Worm (Caenorhabditis elegans) whole organism, L2 larva: ENCODE data around the gene algn-9.

ENCODE experiments used
- C34F6.9 ChIP-seq: fragments of 150-350 bp; optimal IDR thresholded peaks from 2 replicates; lab custom pipeline; 2014; ENCODE audit warnings: missing biosample characterization, missing genetic modification characterization
- F13H6.1 ChIP-seq: sonication (generic microtip); optimal IDR thresholded peaks from 2 replicates; lab custom pipeline; 2016; ENCODE audit warnings: missing genetic modification characterization, missing compliant biosample characterization
- R02D3.7 ChIP-seq: fragments of 150-350 bp; optimal IDR thresholded peaks from 2 replicates; lab custom pipeline; 2014; ENCODE audit warnings: missing biosample characterization, missing genetic modification characterization
- Y55F3AM.14 ChIP-seq: fragments of 200-800 bp; sonication (Bioruptor generic); optimal IDR thresholded peaks from 2 replicates; lab custom pipeline; 2018; ENCODE audit warnings: mild to moderate bottlenecking, missing genetic modification characterization, missing compliant biosample characterization
- ZK546.5 ChIP-seq: sonication (generic microtip); optimal IDR thresholded peaks from 2 replicates; lab custom pipeline; 2017; ENCODE audit warnings: missing biosample characterization, missing genetic modification characterization
- alr-1 ChIP-seq: fragments of 150-350 bp; optimal IDR thresholded peaks from 2 replicates; lab custom pipeline; 2014; ENCODE audit warnings: missing biosample characterization, missing genetic modification characterization
- ceh-82 ChIP-seq: fragments of 150-350 bp; optimal IDR thresholded peaks from 2 replicates; lab custom pipeline; 2014; ENCODE audit warnings: missing biosample characterization, missing genetic modification characterization
- crh-2 ChIP-seq: sonication (generic microtip); optimal IDR thresholded peaks from 2 replicates; lab custom pipeline; 2017; ENCODE audit warnings: missing biosample characterization, missing genetic modification characterization
- dmd-4 ChIP-seq: sonication (generic microtip); optimal IDR thresholded peaks from 2 replicates; lab custom pipeline; 2017; ENCODE audit warnings: missing biosample characterization, missing genetic modification characterization
- egl-27 ChIP-seq: sonication (generic microtip); optimal IDR thresholded peaks from 3 replicates; lab custom pipeline; 2017; ENCODE audit warnings: missing biosample characterization, missing genetic modification reagents, missing genetic modification characterization
- elt-1 ChIP-seq: fragments of 150-350 bp; optimal IDR thresholded peaks from 2 replicates; lab custom pipeline; 2014; ENCODE audit warnings: missing biosample characterization, missing genetic modification characterization
- elt-3 ChIP-seq: sonication (generic microtip); optimal IDR thresholded peaks from 2 replicates; lab custom pipeline; 2017; ENCODE audit warnings: missing biosample characterization, missing genetic modification characterization
- fos-1 ChIP-seq: fragments of 150-350 bp; optimal IDR thresholded peaks from 2 replicates; lab custom pipeline; 2014; ENCODE audit warnings: missing biosample characterization, missing genetic modification characterization
- lin-13 ChIP-seq: fragments of 150-350 bp; optimal IDR thresholded peaks from 2 replicates; lab custom pipeline; 2014; ENCODE audit warnings: missing biosample characterization, missing genetic modification reagents, missing genetic modification characterization
- lin-39 ChIP-seq: fragments of 150-350 bp; optimal IDR thresholded peaks from 2 replicates; lab custom pipeline; 2014; ENCODE audit warnings: missing biosample characterization, missing genetic modification reagents, missing genetic modification characterization
- lsy-2 ChIP-seq, 2 experiments: fragments of 150-350 bp in 1 of 2; sonication (generic microtip) in 1 of 2; optimal IDR thresholded peaks; 2 replicates each; lab custom pipeline; 2014 to 2017; ENCODE audit warnings: missing biosample characterization in 2 of 2, missing genetic modification characterization in 2 of 2
- mab-5 ChIP-seq: fragments of 150-350 bp; optimal IDR thresholded peaks from 2 replicates; lab custom pipeline; 2014; ENCODE audit warnings: missing biosample characterization, missing genetic modification characterization
- mbf-1 ChIP-seq: sonication (generic microtip); optimal IDR thresholded peaks from 2 replicates; lab custom pipeline; 2017; ENCODE audit warnings: missing biosample characterization, missing genetic modification characterization
- nhr-11 ChIP-seq: fragments of 150-350 bp; optimal IDR thresholded peaks from 2 replicates; lab custom pipeline; 2014; ENCODE audit warnings: missing biosample characterization, missing genetic modification characterization
- nhr-12 ChIP-seq: fragments of 150-350 bp; optimal IDR thresholded peaks from 2 replicates; lab custom pipeline; 2014; ENCODE audit warnings: missing biosample characterization, missing genetic modification characterization
- nhr-129 ChIP-seq: fragments of 150-350 bp; optimal IDR thresholded peaks from 2 replicates; lab custom pipeline; 2014; ENCODE audit warnings: missing biosample characterization, missing genetic modification characterization
- nhr-21 ChIP-seq: fragments of 150-350 bp; optimal IDR thresholded peaks from 2 replicates; lab custom pipeline; 2014; ENCODE audit warnings: missing biosample characterization, missing genetic modification characterization
- nhr-23 ChIP-seq: fragments of 150-350 bp; optimal IDR thresholded peaks from 2 replicates; lab custom pipeline; 2014; ENCODE audit warnings: missing biosample characterization, missing genetic modification reagents, missing genetic modification characterization
- nhr-237 ChIP-seq: fragments of 150-350 bp; optimal IDR thresholded peaks from 2 replicates; lab custom pipeline; 2014; ENCODE audit warnings: missing biosample characterization, missing genetic modification characterization
- nhr-25 ChIP-seq: fragments of 150-350 bp; sonication (generic microtip); optimal IDR thresholded peaks from 3 replicates; lab custom pipeline; 2014; ENCODE audit warnings: missing biosample characterization, missing genetic modification characterization
- nhr-6 ChIP-seq: fragments of 150-350 bp; optimal IDR thresholded peaks from 2 replicates; lab custom pipeline; 2014; ENCODE audit warnings: missing biosample characterization, missing genetic modification characterization
- peb-1 ChIP-seq: fragments of 150-350 bp; optimal IDR thresholded peaks from 2 replicates; lab custom pipeline; 2014; ENCODE audit warnings: missing biosample characterization, missing genetic modification characterization
- sem-4 ChIP-seq: fragments of 150-350 bp; optimal IDR thresholded peaks from 2 replicates; lab custom pipeline; 2014; ENCODE audit warnings: missing biosample characterization, missing genetic modification reagents, missing genetic modification characterization
- skn-1 ChIP-seq: sonication (generic microtip); optimal IDR thresholded peaks from 2 replicates; lab custom pipeline; 2017; ENCODE audit warnings: missing biosample characterization, missing genetic modification characterization
- sma-9 ChIP-seq, 2 experiments: fragments of 150-350 bp in 1 of 2; sonication (generic microtip) in 1 of 2; optimal IDR thresholded peaks; 2 replicates each; lab custom pipeline; 2014 to 2016; ENCODE audit warnings: missing genetic modification characterization in 2 of 2, mild to moderate bottlenecking in 1 of 2, missing biosample characterization in 1 of 2, missing compliant biosample characterization in 1 of 2, missing genetic modification reagents in 1 of 2, moderate library complexity in 1 of 2
- snpc-4 ChIP-seq: fragments of 150-350 bp; optimal IDR thresholded peaks from 2 replicates; lab custom pipeline; 2014; ENCODE audit warnings: missing biosample characterization, missing genetic modification characterization
- unc-55 ChIP-seq: fragments of 150-350 bp; sonication (generic microtip); optimal IDR thresholded peaks from 3 replicates; lab custom pipeline; 2014; ENCODE audit warnings: missing biosample characterization, missing genetic modification reagents, missing genetic modification characterization
- unc-62 ChIP-seq: fragments of 150-350 bp; optimal IDR thresholded peaks from 2 replicates; lab custom pipeline; 2014; ENCODE audit warnings: missing biosample characterization, missing genetic modification reagents, missing genetic modification characterization
- zag-1 ChIP-seq: fragments of 150-350 bp; optimal IDR thresholded peaks from 2 replicates; lab custom pipeline; 2014; ENCODE audit warnings: missing biosample characterization, missing genetic modification characterization
- ztf-1 ChIP-seq: fragments of 200-800 bp; sonication (Bioruptor generic); conservative IDR thresholded peaks from 2 replicates; pipeline ENCODE4 v1.3.6; 2022; ENCODE audit warnings: missing genetic modification characterization, missing compliant biosample characterization
- ztf-11 ChIP-seq: sonication (generic microtip); optimal IDR thresholded peaks from 2 replicates; lab custom pipeline; 2017; ENCODE audit warnings: missing biosample characterization, missing genetic modification characterization
- ztf-4 ChIP-seq: fragments of 150-350 bp; optimal IDR thresholded peaks from 2 replicates; lab custom pipeline; 2014; ENCODE audit warnings: missing biosample characterization, missing genetic modification characterization

algn-9 gene

ce11 chrII:10587742-10588141 lies 3.6 kb downstream of the algn-9 start, which contains the start of gene crn-3:
Gene crn-3 (plus strand): TSS chrII:10588042.
- no peak for TF ChIP-seq nhr-11 (tag; lab: Kevin White, UChicago)
- TF ChIP-seq ztf-1 (GFP tag; lab: Robert Waterston, UW) = no peak
- no peak for TF ChIP-seq egl-27 (tag; lab: Kevin White, UChicago)
- TF ChIP-seq skn-1 (tag; lab: Kevin White, UChicago) = no peak
- TF ChIP-seq nhr-6 (tag; lab: Kevin White, UChicago) = no peak
- no peak for TF ChIP-seq elt-3 (tag; lab: Kevin White, UChicago)
- TF ChIP-seq lin-13 (GFP tag; lab: Kevin White, UChicago) = no peak

ce11 chrII:10592452-10592851 lies 8.3 kb downstream of the algn-9 start, which contains the start of gene crn-5:
Gene crn-5 (plus strand): TSS chrII:10592752.
- TF ChIP-seq ceh-82 (tag; lab: Kevin White, UChicago) = no peak
- no peak for TF ChIP-seq unc-55 (GFP tag; lab: Kevin White, UChicago)
- no peak for TF ChIP-seq elt-3 (tag; lab: Kevin White, UChicago)
- TF ChIP-seq mab-5 (tag; lab: Kevin White, UChicago) = no peak
- no peak for TF ChIP-seq nhr-237 (tag; lab: Kevin White, UChicago)
- TF ChIP-seq sem-4 = no peak
- TF ChIP-seq nhr-25 (tag; lab: Kevin White, UChicago) = no peak
- TF ChIP-seq zag-1 (tag; lab: Kevin White, UChicago) = no peak
- TF ChIP-seq unc-62 = no peak
- TF ChIP-seq nhr-23 (tag; lab: Kevin White, UChicago) = no peak
- TF ChIP-seq F13H6.1 (tag; lab: Kevin White, UChicago) = no peak
- TF ChIP-seq R02D3.7 = no peak
- TF ChIP-seq ztf-4 (tag; lab: Kevin White, UChicago) = no peak
- TF ChIP-seq elt-1 (tag; lab: Kevin White, UChicago) = no peak
- no peak for TF ChIP-seq snpc-4 (tag; lab: Kevin White, UChicago)
- TF ChIP-seq lsy-2 (tag; optimal IDR thresholded peaks at IDR 0.05; lab: Kevin White, UChicago) = no peak
- no peak for TF ChIP-seq ZK546.5 (tag; lab: Kevin White, UChicago)
- no peak for TF ChIP-seq nhr-129 (tag; lab: Kevin White, UChicago)
- TF ChIP-seq peb-1 (tag; lab: Kevin White, UChicago) = no peak
- no peak for TF ChIP-seq nhr-21 (tag; lab: Kevin White, UChicago)
- TF ChIP-seq, all 48 proteins: peak for 0

- TF ChIP-seq ztf-1 (GFP tag; lab: Robert Waterston, UW) (no peak), nhr-237 (tag; lab: Kevin White, UChicago) (no peak), alr-1 (tag; lab: Kevin White, UChicago) (no peak), lin-39 (tag; lab: Kevin White, UChicago) (no peak), C34F6.9 (tag; lab: Kevin White, UChicago) (no peak), elt-3 (tag; lab: Kevin White, UChicago) (no peak), nhr-12 (no peak), sma-9 (GFP tag; optimal IDR thresholded peaks at IDR 0.05; lab: Kevin White, UChicago) (no peak), sma-9 (tag; optimal IDR thresholded peaks at IDR 0.05; lab: Kevin White, UChicago) (no peak), Y55F3AM.14 (no peak), skn-1 (tag; lab: Kevin White, UChicago) (no peak), lsy-2 (tag; optimal IDR thresholded peaks at IDR 0.05; lab: Kevin White, UChicago) (no peak), F13H6.1 (tag; lab: Kevin White, UChicago) (no peak), dmd-4 (tag; lab: Kevin White, UChicago) (no peak), mbf-1 (tag; lab: Kevin White, UChicago) (no peak)
Measured at ce11 chrII:10594312-10594711, 10.2 kb downstream of the algn-9 start.

ce11 chrII:10594758-10595157 lies 10.6 kb downstream of the algn-9 start, which contains the start of gene C14A4.6:
Gene C14A4.6 (minus strand): TSS chrII:10594776.
- TF ChIP-seq nhr-129 (tag; lab: Kevin White, UChicago) (no peak), unc-55 (GFP tag; lab: Kevin White, UChicago) (no peak), fos-1 (tag; lab: Kevin White, UChicago) (peak; percentile 74), R02D3.7 (no peak), ztf-4 (tag; lab: Kevin White, UChicago) (no peak), crh-2 (tag; lab: Kevin White, UChicago) (peak; percentile 54), C34F6.9 (tag; lab: Kevin White, UChicago) (no peak), ztf-11 (tag; lab: Kevin White, UChicago) (no peak), peb-1 (tag; lab: Kevin White, UChicago) (no peak), sem-4 (no peak), F13H6.1 (tag; lab: Kevin White, UChicago) (no peak), nhr-21 (tag; lab: Kevin White, UChicago) (no peak)
